Worm (Caenorhabditis elegans) whole organism, early embryonic: Measurements from ENCODE around the gene tftc-1.

Source experiments
- B0310.2 ChIP-seq: sonication (generic microtip); optimal IDR thresholded peaks from 2 replicates; lab custom pipeline; 2016; ENCODE audit warnings: mild to moderate bottlenecking, missing genetic modification characterization, missing compliant biosample characterization
- F13C5.2 ChIP-seq: sonication (generic microtip); optimal IDR thresholded peaks from 2 replicates; lab custom pipeline; 2017; ENCODE audit warnings: mild to moderate bottlenecking, missing genetic modification characterization, inconsistent platforms, missing compliant biosample characterization
- aly-1 ChIP-seq: sonication (generic microtip); optimal IDR thresholded peaks from 2 replicates; lab custom pipeline; 2016; ENCODE audit warnings: missing genetic modification characterization, missing compliant biosample characterization
- ama-1 ChIP-seq: fragments of 150-350 bp; optimal IDR thresholded peaks from 2 replicates; lab custom pipeline; 2014
- ceh-13 ChIP-seq: fragments of 200-800 bp; sonication (Bioruptor generic); optimal IDR thresholded peaks from 2 replicates; lab custom pipeline; 2018; ENCODE audit warnings: mild to moderate bottlenecking, missing genetic modification characterization, missing compliant biosample characterization
- ceh-36 ChIP-seq: sonication (generic microtip); optimal IDR thresholded peaks from 2 replicates; lab custom pipeline; 2016; ENCODE audit warnings: missing genetic modification characterization, inconsistent platforms, missing compliant biosample characterization
- ets-7 ChIP-seq: sonication (generic microtip); optimal IDR thresholded peaks from 2 replicates; lab custom pipeline; 2016; ENCODE audit warnings: missing genotype, missing genetic modification characterization, missing compliant biosample characterization
- flt-1 ChIP-seq: fragments of 200-800 bp; sonication (Bioruptor generic); IDR thresholded peaks from 2 replicates; pipeline ENCODE4 v1.3.6; 2022; ENCODE audit warnings: missing genetic modification characterization, missing compliant biosample characterization
- hmbx-1 ChIP-seq: sonication (generic microtip); optimal IDR thresholded peaks from 2 replicates; lab custom pipeline; 2016; ENCODE audit warnings: mild to moderate bottlenecking, missing genetic modification characterization, missing compliant biosample characterization
- hmg-4 ChIP-seq: fragments of 200-800 bp; sonication (Bioruptor generic); optimal IDR thresholded peaks from 2 replicates; lab custom pipeline; 2018; ENCODE audit warnings: mild to moderate bottlenecking, missing genetic modification characterization, missing compliant biosample characterization
- hnd-1 ChIP-seq: sonication (generic microtip); optimal IDR thresholded peaks from 2 replicates; lab custom pipeline; 2016; ENCODE audit warnings: missing genetic modification characterization, missing compliant biosample characterization
- pes-1 ChIP-seq: fragments of 200-800 bp; sonication (Bioruptor generic); IDR thresholded peaks from 2 replicates; pipeline ENCODE4 v1.3.6; 2022; ENCODE audit warnings: missing genetic modification reagents, missing genetic modification characterization, missing compliant biosample characterization
- scrt-1 ChIP-seq: fragments of 200-800 bp; sonication (Bioruptor generic); IDR thresholded peaks from 2 replicates; pipeline ENCODE4 v1.3.6; 2022; ENCODE audit warnings: missing genetic modification characterization, missing compliant biosample characterization
- sea-1 ChIP-seq: fragments of 200-800 bp; sonication (Bioruptor generic); conservative IDR thresholded peaks from 2 replicates; pipeline ENCODE4 v1.3.6; 2022; ENCODE audit warnings: missing genetic modification characterization, missing compliant biosample characterization
- tbx-11 ChIP-seq: fragments of 200-800 bp; sonication (Bioruptor generic); IDR thresholded peaks from 2 replicates; pipeline ENCODE4 v1.3.6; 2022; ENCODE audit warnings: missing genetic modification characterization, missing compliant biosample characterization
- tbx-37 ChIP-seq: fragments of 200-800 bp; sonication (Bioruptor generic); conservative IDR thresholded peaks from 2 replicates; pipeline ENCODE4 v1.3.6; 2022; ENCODE audit warnings: missing genetic modification reagents, missing genetic modification characterization, missing compliant biosample characterization
- tra-4 ChIP-seq: sonication (generic microtip); optimal IDR thresholded peaks from 2 replicates; lab custom pipeline; 2017; ENCODE audit warnings: missing genetic modification characterization, missing compliant biosample characterization

Gene tftc-1

ce11 chrIV:2348862-2349321 lies at the start of gene tftc-1, which contains the start of gene ppgn-1:
TSS of gene tftc-1 (plus strand) at chrIV:2349271.
TSS of gene ppgn-1 (minus strand) at chrIV:2348912.
- TF ChIP-seq sea-1 (GFP tag; lab: Robert Waterston, UW) (no peak), ceh-36 (no peak), tra-4 (tag; lab: Kevin White, UChicago) (no peak), aly-1 (tag; lab: Kevin White, UChicago) (no peak), flt-1 (no peak), scrt-1 (no peak), tbx-37 (GFP tag; lab: Robert Waterston, UW) (no peak), ets-7 (tag; lab: Kevin White, UChicago) (no peak), tbx-11 (GFP tag; lab: Robert Waterston, UW) (no peak), ama-1 (lab: Kevin White, UChicago) (no peak), hmg-4 (GFP tag; lab: Kevin White, UChicago) (no peak)

ce11 chrIV:2300186-2300585 lies 48.9 kb upstream of the tftc-1 start, which contains the start of gene lin-1:
TSS of gene lin-1 (minus strand) at chrIV:2300286.
- TF ChIP-seq B0310.2 (tag; lab: Kevin White, UChicago) (no peak), tbx-37 (GFP tag; lab: Robert Waterston, UW) (no peak), scrt-1 (no peak), pes-1 (GFP tag; lab: Robert Waterston, UW) (no peak), tra-4 (tag; lab: Kevin White, UChicago) (no peak), aly-1 (tag; lab: Kevin White, UChicago) (no peak), flt-1 (no peak), ets-7 (tag; lab: Kevin White, UChicago) (no peak), sea-1 (GFP tag; lab: Robert Waterston, UW) (no peak), hnd-1 (no peak), ceh-13 (GFP tag; lab: Kevin White, UChicago) (no peak), F13C5.2 (tag; lab: Kevin White, UChicago) (no peak), ama-1 (lab: Kevin White, UChicago) (no peak), hmg-4 (GFP tag; lab: Kevin White, UChicago) (no peak), ceh-36 (no peak), tbx-11 (GFP tag; lab: Robert Waterston, UW) (no peak), hmbx-1 (tag; lab: Kevin White, UChicago) (no peak)

ce11 chrIV:2306447-2306846 lies 42.6 kb upstream of the tftc-1 start, which contains the start of gene mksr-2:
TSS of gene mksr-2 (minus strand) at chrIV:2306547.
- TF ChIP-seq flt-1 (no peak), ets-7 (tag; lab: Kevin White, UChicago) (no peak), ceh-36 (no peak), hmbx-1 (tag; lab: Kevin White, UChicago) (no peak), F13C5.2 (tag; lab: Kevin White, UChicago) (no peak), pes-1 (GFP tag; lab: Robert Waterston, UW) (no peak), sea-1 (GFP tag; lab: Robert Waterston, UW) (no peak), aly-1 (tag; lab: Kevin White, UChicago) (no peak), hmg-4 (GFP tag; lab: Kevin White, UChicago) (no peak), tbx-37 (GFP tag; lab: Robert Waterston, UW) (no peak)

ce11 chrIV:2307374-2307773 lies 41.7 kb upstream of the tftc-1 start:
- TF ChIP-seq tbx-37 (GFP tag; lab: Robert Waterston, UW) (no peak), F13C5.2 (tag; lab: Kevin White, UChicago) (no peak), ets-7 (tag; lab: Kevin White, UChicago) (no peak), pes-1 (GFP tag; lab: Robert Waterston, UW) (no peak), tbx-11 (GFP tag; lab: Robert Waterston, UW) (no peak), hmbx-1 (tag; lab: Kevin White, UChicago) (no peak), scrt-1 (no peak), ceh-13 (GFP tag; lab: Kevin White, UChicago) (no peak)

ce11 chrIV:2308203-2308602 lies 40.9 kb upstream of the tftc-1 start:
- TF ChIP-seq sea-1 (GFP tag; lab: Robert Waterston, UW) (no peak), tbx-11 (GFP tag; lab: Robert Waterston, UW) (no peak), F13C5.2 (tag; lab: Kevin White, UChicago) (no peak), flt-1 (no peak), hmg-4 (GFP tag; lab: Kevin White, UChicago) (no peak), pes-1 (GFP tag; lab: Robert Waterston, UW) (no peak), B0310.2 (tag; lab: Kevin White, UChicago) (no peak), ets-7 (tag; lab: Kevin White, UChicago) (no peak), hnd-1 (no peak), ceh-13 (GFP tag; lab: Kevin White, UChicago) (no peak)

ce11 chrIV:2311554-2311953 lies 37.5 kb upstream of the tftc-1 start:
- TF ChIP-seq hmg-4 (GFP tag; lab: Kevin White, UChicago) (no peak), scrt-1 (no peak), tbx-37 (GFP tag; lab: Robert Waterston, UW) (no peak), tbx-11 (GFP tag; lab: Robert Waterston, UW) (no peak), ets-7 (tag; lab: Kevin White, UChicago) (no peak), F13C5.2 (tag; lab: Kevin White, UChicago) (no peak), ceh-36 (no peak), pes-1 (GFP tag; lab: Robert Waterston, UW) (no peak), tra-4 (tag; lab: Kevin White, UChicago) (no peak), aly-1 (tag; lab: Kevin White, UChicago) (no peak), B0310.2 (tag; lab: Kevin White, UChicago) (no peak), hmbx-1 (tag; lab: Kevin White, UChicago) (no peak), ceh-13 (GFP tag; lab: Kevin White, UChicago) (no peak)
